Worm (Caenorhabditis elegans) whole organism, young adult: ENCODE results near the gene pigg-1.

ENCODE experiments used
- B0035.1 ChIP-seq: sonication (generic microtip); optimal IDR thresholded peaks from 2 replicates; lab custom pipeline; 2016; ENCODE audit warnings: missing genetic modification characterization, mild to moderate bottlenecking, missing compliant biosample characterization, missing genotype, missing genetic modification reagents
- B0261.1 ChIP-seq: sonication (generic microtip); optimal IDR thresholded peaks from 2 replicates; lab custom pipeline; 2016; ENCODE audit warnings: mild to moderate bottlenecking, missing genetic modification characterization, moderate library complexity, missing compliant biosample characterization
- B0336.3 ChIP-seq: fragments of 200-800 bp; sonication (Bioruptor generic); IDR thresholded peaks from 2 replicates; pipeline ENCODE4 v1.3.6; 2022; ENCODE audit warnings: missing genetic modification characterization, missing compliant biosample characterization
- C17E4.6 ChIP-seq: fragments of 200-800 bp; sonication (Bioruptor generic); IDR thresholded peaks from 2 replicates; pipeline ENCODE4 v1.3.6; 2022; ENCODE audit warnings: missing genetic modification reagents, missing genetic modification characterization, missing compliant biosample characterization
- F10E7.11 ChIP-seq: sonication (generic microtip); optimal IDR thresholded peaks from 2 replicates; lab custom pipeline; 2017; ENCODE audit warnings: mild to moderate bottlenecking, missing genetic modification characterization, moderate library complexity, missing compliant biosample characterization
- F39B2.1 ChIP-seq: fragments of 200-800 bp; sonication (Bioruptor generic); IDR thresholded peaks from 2 replicates; pipeline ENCODE4 v1.3.6; 2022; ENCODE audit warnings: missing genetic modification reagents, missing genetic modification characterization, missing compliant biosample characterization
- F49E8.2 ChIP-seq: sonication (generic microtip); optimal IDR thresholded peaks from 3 replicates; lab custom pipeline; 2017; ENCODE audit warnings: missing genetic modification characterization, mild to moderate bottlenecking, missing compliant biosample characterization, antibody characterized with exemption, moderate library complexity; ENCODE audit not compliant: insufficient read depth
- F55B11.4 ChIP-seq: sonication (generic microtip); optimal IDR thresholded peaks from 2 replicates; lab custom pipeline; 2016; ENCODE audit warnings: missing compliant biosample characterization, missing genetic modification characterization, borderline replicate concordance; ENCODE audit not compliant: insufficient read depth
- T26A5.8 ChIP-seq: sonication (generic microtip); optimal IDR thresholded peaks from 2 replicates; lab custom pipeline; 2016; ENCODE audit warnings: missing genetic modification characterization, missing compliant biosample characterization
- Y53G8AR.9 ChIP-seq: fragments of 200-800 bp; sonication (Bioruptor generic); conservative IDR thresholded peaks from 2 replicates; pipeline ENCODE4 v1.3.6; 2022; ENCODE audit warnings: missing genetic modification reagents, missing genetic modification characterization, missing compliant biosample characterization
- Y56A3A.18 ChIP-seq: fragments of 200-800 bp; sonication (Bioruptor generic); IDR thresholded peaks from 2 replicates; pipeline ENCODE4 v1.3.6; 2022; ENCODE audit warnings: missing genetic modification reagents, missing genetic modification characterization, missing compliant biosample characterization
- Y67H2A.10 ChIP-seq: fragments of 200-800 bp; sonication (Bioruptor generic); conservative IDR thresholded peaks from 2 replicates; pipeline ENCODE4 v1.3.6; 2022; ENCODE audit warnings: missing genetic modification reagents, missing genetic modification characterization, missing compliant biosample characterization
- akir-1 ChIP-seq: fragments of 200-800 bp; sonication (Bioruptor generic); optimal IDR thresholded peaks from 2 replicates; lab custom pipeline; 2018; ENCODE audit warnings: mild to moderate bottlenecking, missing genetic modification characterization, moderate library complexity, missing compliant biosample characterization
- aptf-2 ChIP-seq: fragments of 200-800 bp; sonication (Bioruptor generic); conservative IDR thresholded peaks from 2 replicates; pipeline ENCODE4 v1.3.6; 2022; ENCODE audit warnings: missing genetic modification reagents, missing genetic modification characterization, missing compliant biosample characterization
- aptf-3 ChIP-seq: fragments of 200-800 bp; sonication (Bioruptor generic); IDR thresholded peaks from 2 replicates; pipeline ENCODE4 v1.3.6; 2022; ENCODE audit warnings: missing genetic modification characterization, missing compliant biosample characterization
- cebp-1 ChIP-seq, 2 experiments: fragments of 200-800 bp in 1 of 2; sonication (Bioruptor generic) in 1 of 2; sonication (generic microtip) in 1 of 2; IDR thresholded peaks in 1 of 2; optimal IDR thresholded peaks in 1 of 2; 2 replicates each; pipeline versions ENCODE4 v1.3.6 to Lab custom; 2017 to 2022; ENCODE audit warnings: missing compliant biosample characterization in 2 of 2, missing genetic modification characterization in 2 of 2, mild to moderate bottlenecking in 1 of 2, missing genetic modification reagents in 1 of 2, moderate library complexity in 1 of 2
- ceh-79 ChIP-seq: sonication (generic microtip); optimal IDR thresholded peaks from 2 replicates; lab custom pipeline; 2017; ENCODE audit warnings: mild to moderate bottlenecking, missing genetic modification characterization, missing compliant biosample characterization
- dox-1 ChIP-seq: fragments of 200-800 bp; sonication (Bioruptor generic); IDR thresholded peaks from 2 replicates; pipeline ENCODE4 v1.3.6; 2022; ENCODE audit warnings: missing genetic modification reagents, missing genetic modification characterization, missing compliant biosample characterization
- egl-18 ChIP-seq: fragments of 200-800 bp; sonication (Bioruptor generic); IDR thresholded peaks from 2 replicates; pipeline ENCODE4 v1.3.6; 2022; ENCODE audit warnings: missing genetic modification reagents, missing genetic modification characterization, missing compliant biosample characterization
- ets-4 ChIP-seq: fragments of 200-800 bp; sonication (Bioruptor generic); optimal IDR thresholded peaks from 2 replicates; lab custom pipeline; 2018; ENCODE audit warnings: mild to moderate bottlenecking, missing genetic modification characterization, missing compliant biosample characterization
- gei-17 ChIP-seq: fragments of 200-800 bp; sonication (Bioruptor generic); optimal IDR thresholded peaks from 2 replicates; lab custom pipeline; 2018; ENCODE audit warnings: mild to moderate bottlenecking, missing genetic modification characterization, missing compliant biosample characterization
- him-1 ChIP-seq: sonication (generic microtip); optimal IDR thresholded peaks from 2 replicates; lab custom pipeline; 2016; ENCODE audit warnings: missing genotype, missing genetic modification reagents, missing genetic modification characterization, missing compliant biosample characterization
- hlh-12 ChIP-seq: sonication (generic microtip); optimal IDR thresholded peaks from 2 replicates; lab custom pipeline; 2016; ENCODE audit warnings: missing genetic modification characterization, missing compliant biosample characterization
- hmg-20 ChIP-seq: fragments of 200-800 bp; sonication (Bioruptor generic); IDR thresholded peaks from 2 replicates; pipeline ENCODE4 v1.3.6; 2022; ENCODE audit warnings: missing genetic modification reagents, missing genetic modification characterization, missing compliant biosample characterization
- hrde-1 ChIP-seq: sonication (generic microtip); optimal IDR thresholded peaks from 2 replicates; lab custom pipeline; 2016; ENCODE audit warnings: missing genetic modification characterization, mild to moderate bottlenecking, missing compliant biosample characterization, moderate library complexity, missing genotype, missing genetic modification reagents, borderline replicate concordance
- lag-1 ChIP-seq: fragments of 200-800 bp; sonication (Bioruptor generic); IDR thresholded peaks from 2 replicates; pipeline ENCODE4 v1.3.6; 2022; ENCODE audit warnings: missing genetic modification reagents, missing genetic modification characterization, missing compliant biosample characterization
- let-607 ChIP-seq, 2 experiments: fragments of 200-800 bp in 1 of 2; sonication (Bioruptor generic) in 1 of 2; sonication (generic microtip) in 1 of 2; optimal IDR thresholded peaks; 2 replicates each; lab custom pipeline; 2016 to 2018; ENCODE audit warnings: mild to moderate bottlenecking in 2 of 2, missing compliant biosample characterization in 2 of 2, missing genetic modification characterization in 2 of 2, moderate library complexity in 2 of 2, missing genotype in 1 of 2
- lsl-1 ChIP-seq: fragments of 200-800 bp; sonication (Bioruptor generic); optimal IDR thresholded peaks from 2 replicates; lab custom pipeline; 2018; ENCODE audit warnings: mild to moderate bottlenecking, missing genetic modification characterization, moderate library complexity, missing compliant biosample characterization
- lsy-27 ChIP-seq: sonication (generic microtip); optimal IDR thresholded peaks from 2 replicates; lab custom pipeline; 2017; ENCODE audit warnings: missing genetic modification characterization, mild to moderate bottlenecking, missing compliant biosample characterization, antibody characterized with exemption, missing genotype, borderline replicate concordance; ENCODE audit not compliant: insufficient read depth
- madf-10 ChIP-seq: sonication (generic microtip); optimal IDR thresholded peaks from 2 replicates; lab custom pipeline; 2016; ENCODE audit warnings: mild to moderate bottlenecking, missing genetic modification characterization, missing compliant biosample characterization
- madf-3 ChIP-seq: fragments of 200-800 bp; sonication (Bioruptor generic); IDR thresholded peaks from 2 replicates; pipeline ENCODE4 v1.3.6; 2022; ENCODE audit warnings: missing genetic modification reagents, missing genetic modification characterization, missing compliant biosample characterization
- madf-6 ChIP-seq: fragments of 200-800 bp; sonication (Bioruptor generic); IDR thresholded peaks from 2 replicates; pipeline ENCODE4 v1.3.6; 2022; ENCODE audit warnings: missing genetic modification reagents, missing genetic modification characterization, missing compliant biosample characterization
- nhr-179 ChIP-seq: sonication (generic microtip); optimal IDR thresholded peaks from 2 replicates; lab custom pipeline; 2016; ENCODE audit warnings: mild to moderate bottlenecking, missing genetic modification characterization, missing compliant biosample characterization
- nhr-27 ChIP-seq: fragments of 200-800 bp; sonication (Bioruptor generic); optimal IDR thresholded peaks from 2 replicates; lab custom pipeline; 2018; ENCODE audit warnings: mild to moderate bottlenecking, missing genetic modification characterization, moderate library complexity, missing compliant biosample characterization
- nhr-80 ChIP-seq: sonication (generic microtip); optimal IDR thresholded peaks from 2 replicates; lab custom pipeline; 2016; ENCODE audit warnings: missing genetic modification characterization, missing compliant biosample characterization
- nhr-90 ChIP-seq: sonication (generic microtip); optimal IDR thresholded peaks from 2 replicates; lab custom pipeline; 2016; ENCODE audit warnings: missing genotype, mild to moderate bottlenecking, missing genetic modification characterization, missing compliant biosample characterization
- rcor-1 ChIP-seq: fragments of 200-800 bp; sonication (Bioruptor generic); IDR thresholded peaks from 2 replicates; pipeline ENCODE4 v1.3.6; 2022; ENCODE audit warnings: missing genetic modification reagents, missing genetic modification characterization, missing compliant biosample characterization
- sdz-38 ChIP-seq: sonication (generic microtip); optimal IDR thresholded peaks from 2 replicates; lab custom pipeline; 2016; ENCODE audit warnings: missing genotype, missing genetic modification characterization, missing compliant biosample characterization
- sea-2 ChIP-seq: fragments of 200-800 bp; sonication (Bioruptor generic); IDR thresholded peaks from 2 replicates; pipeline ENCODE4 v1.3.6; 2022; ENCODE audit warnings: missing genetic modification characterization, missing compliant biosample characterization
- snpc-1.3 ChIP-seq: sonication (generic microtip); optimal IDR thresholded peaks from 2 replicates; lab custom pipeline; 2017; ENCODE audit warnings: missing genetic modification characterization, mild to moderate bottlenecking, missing compliant biosample characterization, antibody characterized with exemption, moderate library complexity, missing genotype, missing genetic modification reagents; ENCODE audit not compliant: insufficient read depth
- somi-1 ChIP-seq: fragments of 200-800 bp; sonication (Bioruptor generic); optimal IDR thresholded peaks from 2 replicates; lab custom pipeline; 2018; ENCODE audit warnings: mild to moderate bottlenecking, missing genetic modification characterization, missing compliant biosample characterization
- tbx-9 ChIP-seq: sonication (generic microtip); optimal IDR thresholded peaks from 2 replicates; lab custom pipeline; 2016; ENCODE audit warnings: borderline replicate concordance, missing genetic modification characterization, inconsistent platforms, missing compliant biosample characterization
- unc-130 ChIP-seq: sonication (generic microtip); optimal IDR thresholded peaks from 2 replicates; lab custom pipeline; 2016; ENCODE audit warnings: missing genetic modification reagents, missing genetic modification characterization, missing compliant biosample characterization
- ztf-18 ChIP-seq: sonication (generic microtip); optimal IDR thresholded peaks from 2 replicates; lab custom pipeline; 2016; ENCODE audit warnings: missing genotype, mild to moderate bottlenecking, missing genetic modification characterization, missing compliant biosample characterization
- ztf-26 ChIP-seq: sonication (generic microtip); optimal IDR thresholded peaks from 2 replicates; lab custom pipeline; 2017; ENCODE audit warnings: missing genetic modification characterization, missing compliant biosample characterization

The pigg-1 gene

ce11 chrII:8561227-8561626, 38.8 kb downstream of the pigg-1 start, which contains the start of gene iff-2 (continued):
- TF ChIP-seq let-607 (tag; optimal IDR thresholded peaks at IDR 0.05; lab: Kevin White, UChicago) (peak; percentile 99), unc-130 (GFP tag; lab: Kevin White, UChicago) (no peak), gei-17 (GFP tag; lab: Kevin White, UChicago) (peak; percentile 82), rcor-1 (GFP tag; lab: Robert Waterston, UW) (peak; percentile 92), lag-1 (GFP tag; lab: Robert Waterston, UW) (peak; percentile 29; the same call in 1 of the 2 replicates), F49E8.2 (no peak), aptf-2 (GFP tag; lab: Robert Waterston, UW) (peak; percentile 45; the same call in 1 of the 2 replicates), B0035.1 (tag; lab: Kevin White, UChicago) (peak; percentile 78), nhr-90 (tag; lab: Kevin White, UChicago) (peak; percentile 95), egl-18 (GFP tag; lab: Robert Waterston, UW) (0 out of 2 replicates have a peak, but pooled peaks have one; percentile 58), cebp-1 (GFP tag; IDR thresholded peaks at IDR 0.05; lab: Robert Waterston, UW) (peak; percentile 89), cebp-1 (tag; optimal IDR thresholded peaks at IDR 0.05; lab: Kevin White, UChicago) (peak; percentile 97), T26A5.8 (tag; lab: Kevin White, UChicago) (no peak), snpc-1.3 (tag; lab: Kevin White, UChicago) (peak; percentile 19), C17E4.6 (peak; percentile 93), hrde-1 (no peak), F39B2.1 (GFP tag; lab: Robert Waterston, UW) (no peak), somi-1 (GFP tag; lab: Kevin White, UChicago) (peak; percentile 93), hlh-12 (no peak), B0261.1 (tag; lab: Kevin White, UChicago) (peak; percentile 38), madf-3 (peak; percentile 97; the same call in 1 of the 2 replicates), hmg-20 (GFP tag; lab: Robert Waterston, UW) (no peak; the same call in 1 of the 2 replicates), nhr-179 (tag; lab: Kevin White, UChicago) (no peak), lsl-1 (GFP tag; lab: Kevin White, UChicago) (no peak), dox-1 (GFP tag; lab: Robert Waterston, UW) (no peak; the same call in none of the 2 replicates), Y56A3A.18 (GFP tag; lab: Robert Waterston, UW) (peak; percentile 77; the same call in 1 of the 2 replicates), aptf-3 (no peak), B0336.3 (GFP tag; lab: Robert Waterston, UW) (peak; percentile 97), ceh-79 (tag; lab: Kevin White, UChicago) (no peak), nhr-27 (peak; percentile 62), nhr-80 (tag; lab: Kevin White, UChicago) (peak; percentile 100), sea-2 (GFP tag; lab: Robert Waterston, UW) (no peak), ztf-26 (tag; lab: Kevin White, UChicago) (peak; percentile 98), F10E7.11 (peak; percentile 23), ets-4 (GFP tag; lab: Kevin White, UChicago) (peak; percentile 99), madf-10 (peak; percentile 95), ztf-18 (tag; lab: Kevin White, UChicago) (peak; percentile 84)

DNA sequence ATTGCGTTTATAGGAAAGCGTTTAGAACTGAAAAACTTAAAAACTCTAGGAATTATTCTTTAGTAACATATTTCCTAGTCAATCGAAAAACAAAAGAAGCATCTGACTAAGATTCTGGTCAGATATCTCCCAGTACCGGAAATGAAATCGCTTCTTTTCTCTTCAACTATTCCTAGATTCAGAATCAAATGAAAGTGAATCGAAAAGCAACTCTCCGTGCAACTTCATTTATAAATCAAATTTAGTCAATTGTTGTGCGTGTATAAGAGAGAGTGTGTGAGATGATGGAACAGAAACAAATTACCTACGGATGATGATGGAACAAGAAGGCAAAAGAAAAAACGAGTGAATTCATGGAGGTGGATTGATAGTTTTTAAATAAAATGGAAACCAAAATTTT, 40.9 kb downstream of the pigg-1 start:
- TF ChIP-seq Y67H2A.10 (GFP tag; lab: Robert Waterston, UW) = no peak
- no peak for TF ChIP-seq madf-6 (GFP tag; lab: Robert Waterston, UW)
- TF ChIP-seq tbx-9 (tag; lab: Kevin White, UChicago) = no peak
- no peak for TF ChIP-seq Y53G8AR.9 (GFP tag; lab: Robert Waterston, UW)
- no peak for TF ChIP-seq ceh-79 (tag; lab: Kevin White, UChicago)
- no peak for TF ChIP-seq him-1
- no peak for TF ChIP-seq akir-1 (GFP tag; lab: Kevin White, UChicago)
- no peak for TF ChIP-seq sdz-38
- no peak for TF ChIP-seq F55B11.4 (tag; lab: Kevin White, UChicago)
- no peak for TF ChIP-seq lsy-27 (tag; lab: Kevin White, UChicago)
- TF ChIP-seq aptf-2 (GFP tag; lab: Robert Waterston, UW) = no peak
- TF ChIP-seq, all 124 proteins: peak for 0
